Fruit fly (Drosophila melanogaster) whole organism, embryonic: ENCODE measurements around the gene Nup98-96.

Experiments used
- Blimp-1 ChIP-seq: fragments of 200-800 bp; sonication (Bioruptor generic); optimal IDR thresholded peaks from 3 replicates; lab custom pipeline; 2018; ENCODE audit warnings: missing biosample characterization, missing genetic modification characterization, mild to moderate bottlenecking, moderate library complexity, missing genetic modification reagents
- BtbVII ChIP-seq: fragments of 200-800 bp; sonication (Bioruptor generic); optimal IDR thresholded peaks from 3 replicates; lab custom pipeline; 2017; ENCODE audit warnings: missing biosample characterization, mild to moderate bottlenecking, missing genetic modification characterization
- CG10274 ChIP-seq: fragments of 200-800 bp; sonication (Bioruptor generic); optimal IDR thresholded peaks from 3 replicates; lab custom pipeline; 2017; ENCODE audit warnings: missing biosample characterization, mild to moderate bottlenecking, missing genetic modification characterization
- CG10321 ChIP-seq: fragments of 200-800 bp; sonication (Bioruptor generic); IDR thresholded peaks from 2 replicates; pipeline ENCODE4 v1.3.6; 2022; ENCODE audit warnings: missing biosample characterization, missing genetic modification characterization
- CG10366 ChIP-seq: fragments of 200-800 bp; sonication (Bioruptor generic); IDR thresholded peaks from 2 replicates; pipeline ENCODE4 v1.3.6; 2022; ENCODE audit warnings: missing biosample characterization, missing genetic modification characterization
- CG10565 ChIP-seq: fragments of 200-800 bp; sonication (Bioruptor generic); optimal IDR thresholded peaks from 3 replicates; lab custom pipeline; 2016; ENCODE audit warnings: missing biosample characterization, mild to moderate bottlenecking, missing genetic modification characterization
- CG11723 ChIP-seq: fragments of 200-800 bp; sonication (Bioruptor generic); optimal IDR thresholded peaks from 2 replicates; lab custom pipeline; 2017; ENCODE audit warnings: missing biosample characterization, mild to moderate bottlenecking, missing genetic modification characterization
- CG12071 ChIP-seq: fragments of 200-800 bp; sonication (Bioruptor generic); optimal IDR thresholded peaks from 3 replicates; lab custom pipeline; 2018; ENCODE audit warnings: missing biosample characterization, mild to moderate bottlenecking, missing genetic modification characterization
- CG15011 ChIP-seq: fragments of 200-800 bp; sonication (Bioruptor generic); optimal IDR thresholded peaks from 3 replicates; lab custom pipeline; 2018; ENCODE audit warnings: missing biosample characterization, mild to moderate bottlenecking, missing genetic modification characterization
- CG15514 ChIP-seq: fragments of 200-800 bp; sonication (Bioruptor generic); optimal IDR thresholded peaks from 3 replicates; lab custom pipeline; 2017; ENCODE audit warnings: missing biosample characterization, missing genetic modification characterization, mild to moderate bottlenecking, moderate library complexity, missing genetic modification reagents
- CG17829 ChIP-seq: fragments of 200-800 bp; optimal IDR thresholded peaks from 2 replicates; lab custom pipeline; 2019; ENCODE audit warnings: missing biosample characterization, mild to moderate bottlenecking, missing genetic modification characterization, moderate library complexity
- CG2120 ChIP-seq: fragments of 200-800 bp; sonication (Bioruptor generic); optimal IDR thresholded peaks from 3 replicates; lab custom pipeline; 2016; ENCODE audit warnings: missing biosample characterization, missing genetic modification characterization
- CG3407 ChIP-seq: fragments of 200-800 bp; sonication (Bioruptor generic); optimal IDR thresholded peaks from 2 replicates; lab custom pipeline; 2018; ENCODE audit warnings: missing biosample characterization, mild to moderate bottlenecking, missing genetic modification characterization
- CG4328 ChIP-seq: fragments of 200-800 bp; sonication (Bioruptor generic); optimal IDR thresholded peaks from 3 replicates; lab custom pipeline; 2017; ENCODE audit warnings: missing biosample characterization, missing genetic modification reagents, missing genetic modification characterization
- CG7271 ChIP-seq: fragments of 200-800 bp; sonication (Bioruptor generic); optimal IDR thresholded peaks from 2 replicates; lab custom pipeline; 2018; ENCODE audit warnings: missing biosample characterization, mild to moderate bottlenecking, missing genetic modification characterization, moderate library complexity
- D19A ChIP-seq: fragments of 200-800 bp; optimal IDR thresholded peaks from 3 replicates; lab custom pipeline; 2019; ENCODE audit warnings: missing biosample characterization, mild to moderate bottlenecking, missing genetic modification characterization, moderate library complexity
- Dek ChIP-seq: fragments of 200-800 bp; sonication (Bioruptor generic); optimal IDR thresholded peaks from 3 replicates; lab custom pipeline; 2019; ENCODE audit warnings: missing biosample characterization, mild to moderate bottlenecking, missing genetic modification characterization, moderate library complexity
- Dip2 ChIP-seq: fragments of 200-800 bp; sonication (Bioruptor generic); IDR thresholded peaks from 2 replicates; pipeline ENCODE4 v1.3.6; 2022; ENCODE audit warnings: missing biosample characterization, missing genetic modification characterization
- Ets97D ChIP-seq: fragments of 200-800 bp; sonication (Bioruptor generic); optimal IDR thresholded peaks from 3 replicates; lab custom pipeline; 2016; ENCODE audit warnings: missing biosample characterization, missing genetic modification characterization
- HLHmδ ChIP-seq: fragments of 200-800 bp; sonication (Bioruptor generic); optimal IDR thresholded peaks from 2 replicates; lab custom pipeline; 2018; ENCODE audit warnings: missing biosample characterization, mild to moderate bottlenecking, missing genetic modification characterization, moderate library complexity
- Hmr ChIP-seq: fragments of 200-800 bp; sonication (Bioruptor generic); optimal IDR thresholded peaks from 3 replicates; lab custom pipeline; 2017; ENCODE audit warnings: mild to moderate bottlenecking, missing biosample characterization, missing genetic modification reagents, missing genetic modification characterization
- Kr ChIP-seq: fragments of 200-800 bp; sonication (Bioruptor generic); optimal IDR thresholded peaks from 2 replicates; lab custom pipeline; 2017; ENCODE audit warnings: missing biosample characterization, mild to moderate bottlenecking, missing genetic modification characterization
- Mad ChIP-seq: fragments of 200-800 bp; sonication (Bioruptor generic); optimal IDR thresholded peaks from 2 replicates; lab custom pipeline; 2016; ENCODE audit warnings: missing biosample characterization, missing genetic modification characterization
- Meics ChIP-seq: fragments of 200-800 bp; sonication (Bioruptor generic); optimal IDR thresholded peaks from 2 replicates; lab custom pipeline; 2017; ENCODE audit warnings: missing biosample characterization, mild to moderate bottlenecking, missing genetic modification characterization
- NfI ChIP-seq: fragments of 200-800 bp; sonication (Bioruptor generic); optimal IDR thresholded peaks from 3 replicates; lab custom pipeline; 2018; ENCODE audit warnings: missing biosample characterization, mild to moderate bottlenecking, missing genetic modification characterization, moderate library complexity
- Six4 ChIP-seq: fragments of 200-800 bp; sonication (Bioruptor generic); optimal IDR thresholded peaks from 2 replicates; lab custom pipeline; 2016; ENCODE audit warnings: missing biosample characterization, missing genetic modification characterization
- TFAM ChIP-seq: fragments of 200-800 bp; sonication (Bioruptor generic); optimal IDR thresholded peaks from 2 replicates; lab custom pipeline; 2017; ENCODE audit warnings: missing biosample characterization, missing genetic modification characterization, inconsistent platforms
- Tbp ChIP-seq: fragments of >200 bp; optimal IDR thresholded peaks from 2 replicates; lab custom pipeline; 2018; ENCODE audit warnings: missing biosample characterization, missing genetic modification characterization
- ab ChIP-seq: fragments of 200-800 bp; sonication (Bioruptor generic); optimal IDR thresholded peaks from 2 replicates; lab custom pipeline; 2016; ENCODE audit warnings: missing biosample characterization, missing genetic modification characterization
- aop ChIP-seq: fragments of 200-800 bp; sonication (Bioruptor generic); IDR thresholded peaks from 2 replicates; pipeline ENCODE4 v1.3.6; 2022; ENCODE audit warnings: missing biosample characterization, missing genetic modification characterization
- cato ChIP-seq: fragments of 200-800 bp; sonication (Bioruptor generic); optimal IDR thresholded peaks from 2 replicates; lab custom pipeline; 2016; ENCODE audit warnings: missing biosample characterization, missing genetic modification characterization, borderline replicate concordance
- chm ChIP-seq: fragments of 200-800 bp; sonication (Bioruptor generic); IDR thresholded peaks from 2 replicates; pipeline ENCODE4 v1.3.6; 2022; ENCODE audit warnings: missing biosample characterization, missing genetic modification characterization
- crp ChIP-seq, 2 experiments: fragments of 200-800 bp; sonication (Bioruptor generic); optimal IDR thresholded peaks; 2 replicates in 1 of 2; 3 replicates in 1 of 2; lab custom pipeline; 2017; ENCODE audit warnings: missing biosample characterization in 2 of 2, missing genetic modification characterization in 2 of 2, mild to moderate bottlenecking in 1 of 2, moderate library complexity in 1 of 2
- eyg ChIP-seq: fragments of 200-800 bp; sonication (Bioruptor generic); optimal IDR thresholded peaks from 3 replicates; lab custom pipeline; 2016; ENCODE audit warnings: missing biosample characterization, missing genetic modification characterization
- gcm2 ChIP-seq: fragments of 200-800 bp; sonication (Bioruptor generic); optimal IDR thresholded peaks from 2 replicates; lab custom pipeline; 2016; ENCODE audit warnings: missing biosample characterization, missing genetic modification characterization
- gt ChIP-seq: fragments of 200-800 bp; sonication (Bioruptor generic); IDR thresholded peaks from 2 replicates; pipeline ENCODE4 v1.3.6; 2022; ENCODE audit warnings: missing biosample characterization, missing genetic modification characterization
- ham ChIP-seq: fragments of 200-800 bp; sonication (Bioruptor generic); IDR thresholded peaks from 2 replicates; pipeline ENCODE4 v1.3.6; 2022; ENCODE audit warnings: missing biosample characterization, missing genetic modification characterization
- lbe ChIP-seq: fragments of 200-800 bp; sonication (Bioruptor generic); optimal IDR thresholded peaks from 2 replicates; lab custom pipeline; 2016; ENCODE audit warnings: missing biosample characterization, mild to moderate bottlenecking, missing genetic modification characterization
- lilli ChIP-seq: fragments of 200-800 bp; sonication (Bioruptor generic); optimal IDR thresholded peaks from 3 replicates; lab custom pipeline; 2016; ENCODE audit warnings: missing biosample characterization, missing genetic modification characterization
- nerfin-2 ChIP-seq: fragments of 200-800 bp; sonication (Bioruptor generic); IDR thresholded peaks from 2 replicates; pipeline ENCODE4 v1.3.6; 2022; ENCODE audit warnings: missing biosample characterization, missing genetic modification characterization; ENCODE audit not compliant: partially characterized antibody
- oc ChIP-seq: fragments of 200-800 bp; sonication (Bioruptor generic); optimal IDR thresholded peaks from 2 replicates; lab custom pipeline; 2018; ENCODE audit warnings: missing biosample characterization, mild to moderate bottlenecking, missing genetic modification characterization, moderate library complexity
- peb ChIP-seq: fragments of 200-800 bp; sonication (Bioruptor generic); IDR thresholded peaks from 2 replicates; pipeline ENCODE4 v1.3.6; 2022; ENCODE audit warnings: missing biosample characterization, missing genetic modification characterization
- psq ChIP-seq: fragments of 200-800 bp; sonication (Bioruptor generic); optimal IDR thresholded peaks from 2 replicates; lab custom pipeline; 2017; ENCODE audit warnings: missing biosample characterization, missing genetic modification characterization
- row ChIP-seq: fragments of 200-800 bp; sonication (Bioruptor generic); IDR thresholded peaks from 3 replicates; pipeline ENCODE4 v1.3.6; 2022; ENCODE audit warnings: missing biosample characterization, missing genetic modification characterization
- salm ChIP-seq: fragments of 200-800 bp; sonication (Bioruptor generic); optimal IDR thresholded peaks from 2 replicates; lab custom pipeline; 2018; ENCODE audit warnings: missing biosample characterization, mild to moderate bottlenecking, missing genetic modification characterization
- tll ChIP-seq, 2 experiments: fragments of 200-800 bp in 1 of 2; fragments of >200 bp in 1 of 2; sonication (Bioruptor generic) in 1 of 2; optimal IDR thresholded peaks; 2 replicates each; lab custom pipeline; 2017 to 2019; ENCODE audit warnings: missing biosample characterization in 2 of 2, missing genetic modification characterization in 2 of 2, mild to moderate bottlenecking in 1 of 2, moderate library complexity in 1 of 2
- tna ChIP-seq: fragments of 200-800 bp; sonication (Bioruptor generic); IDR thresholded peaks from 2 replicates; pipeline ENCODE4 v1.3.6; 2022; ENCODE audit warnings: missing biosample characterization, missing genetic modification characterization; ENCODE audit not compliant: partially characterized antibody
- trem ChIP-seq: fragments of 200-800 bp; optimal IDR thresholded peaks from 3 replicates; lab custom pipeline; 2019; ENCODE audit warnings: missing biosample characterization, mild to moderate bottlenecking, missing genetic modification characterization, moderate library complexity
- ttk ChIP-seq: fragments of 200-800 bp; sonication (Bioruptor generic); IDR thresholded peaks from 2 replicates; pipeline ENCODE4 v2.1.2; 2022; ENCODE audit warnings: missing biosample characterization, missing genetic modification characterization
- unc-4 ChIP-seq: fragments of 200-800 bp; sonication (Bioruptor generic); IDR thresholded peaks from 2 replicates; pipeline ENCODE4 v1.3.6; 2022; ENCODE audit warnings: missing biosample characterization, missing genetic modification characterization; ENCODE audit not compliant: partially characterized antibody
- zfh2 ChIP-seq: fragments of 200-800 bp; sonication (Bioruptor generic); optimal IDR thresholded peaks from 2 replicates; lab custom pipeline; 2016; ENCODE audit warnings: missing biosample characterization, missing genetic modification characterization

Gene Nup98-96

dm6 chr3R:23783961-23784360, 2.5 kb upstream of the Nup98-96 start (continued):
- TF ChIP-seq Mad (GFP tag; lab: Kevin White, UChicago) (peak; percentile 43), CG15011 (peak; percentile 51), BtbVII (GFP tag; lab: Kevin White, UChicago) (no peak), trem (tag; lab: Kevin White, UChicago) (peak; percentile 82), gcm2 (GFP tag; lab: Kevin White, UChicago) (peak; percentile 55), nerfin-2 (GFP tag; lab: Robert Waterston, UW) (no peak), psq (GFP tag; lab: Kevin White, UChicago) (no peak), tll (GFP tag; optimal IDR thresholded peaks at IDR 0.05; lab: Kevin White, UChicago) (no peak), Meics (GFP tag; lab: Kevin White, UChicago) (peak; percentile 16), CG17829 (peak; percentile 87), CG12071 (peak; percentile 41), CG2120 (peak; percentile 28), zfh2 (GFP tag; lab: Kevin White, UChicago) (no peak), Hmr (GFP tag; lab: Kevin White, UChicago) (peak; percentile 43), ham (GFP tag; lab: Robert Waterston, UW) (no peak), CG10321 (GFP tag; lab: Robert Waterston, UW) (no peak), CG4328 (GFP tag; lab: Kevin White, UChicago) (peak; percentile 35), salm (tag; lab: Kevin White, UChicago) (peak; percentile 55), Dip2 (no peak), Blimp-1 (GFP tag; lab: Kevin White, UChicago) (peak; percentile 89), chm (GFP tag; lab: Robert Waterston, UW) (peak; percentile 71; the same call in 1 of the 2 replicates), NfI (peak; percentile 44), CG15514 (GFP tag; lab: Kevin White, UChicago) (no peak), CG10366 (GFP tag; lab: Robert Waterston, UW) (peak; percentile 49), Kr (no peak), Tbp (GFP tag; lab: Kevin White, UChicago) (no peak), cato (GFP tag; lab: Kevin White, UChicago) (peak; percentile 65), lilli (GFP tag; lab: Kevin White, UChicago) (peak; percentile 51), gt (GFP tag; lab: Robert Waterston, UW) (no peak), crp (GFP tag; optimal IDR thresholded peaks at IDR 0.05; lab: Kevin White, UChicago) (peak in 1 of 2 experiments; percentile 14), peb (GFP tag; lab: Robert Waterston, UW) (peak; percentile 63), CG10274 (GFP tag; lab: Kevin White, UChicago) (no peak), eyg (GFP tag; lab: Kevin White, UChicago) (no peak), CG10565 (GFP tag; lab: Kevin White, UChicago) (no peak), D19A (tag; lab: Kevin White, UChicago) (peak; percentile 76), lbe (GFP tag; lab: Kevin White, UChicago) (no peak), Ets97D (GFP tag; lab: Kevin White, UChicago) (peak; percentile 21), CG3407 (GFP tag; lab: Kevin White, UChicago) (peak; percentile 61), unc-4 (GFP tag; lab: Robert Waterston, UW) (no peak), oc (peak; percentile 84), row (peak; percentile 74), CG7271 (tag; lab: Kevin White, UChicago) (peak; percentile 8), TFAM (peak; percentile 2), tna (no peak), CG11723 (peak; percentile 76), aop (no peak), ttk (GFP tag; lab: Robert Waterston, UW) (peak; percentile 60), Six4 (GFP tag; lab: Kevin White, UChicago) (peak; percentile 67), HLHmδ (GFP tag; lab: Kevin White, UChicago) (no peak), ab (GFP tag; lab: Kevin White, UChicago) (no peak), Dek (tag; lab: Kevin White, UChicago) (peak; percentile 16)
